Worm (Caenorhabditis elegans) whole organism, mixed stage, embryonic: ENCODE data around the gene sri-60.
"Not testable (repeated sequence)": the region's sequence is repeated elsewhere in the genome, so short reads cannot be mapped to it uniquely, and the experiment has no call there.

Experiments
- M03D4.4 ChIP-seq: sonication (generic microtip); optimal IDR thresholded peaks from 2 replicates; lab custom pipeline; 2017; ENCODE audit warnings: mild to moderate bottlenecking, missing genetic modification characterization, missing compliant biosample characterization
- bed-3 ChIP-seq: fragments of 200-800 bp; sonication (Bioruptor generic); optimal IDR thresholded peaks from 3 replicates; lab custom pipeline; 2018; ENCODE audit warnings: mild to moderate bottlenecking, missing genetic modification characterization, moderate library complexity, missing compliant biosample characterization
- blmp-1 ChIP-seq: fragments of 150-350 bp; optimal IDR thresholded peaks from 2 replicates; lab custom pipeline; 2014; ENCODE audit warnings: missing biosample characterization, missing genetic modification characterization
- ceh-39 ChIP-seq: fragments of 150-350 bp; optimal IDR thresholded peaks from 2 replicates; lab custom pipeline; 2014; ENCODE audit warnings: missing biosample characterization, missing genetic modification characterization
- ceh-83 ChIP-seq: fragments of 200-800 bp; sonication (Bioruptor generic); optimal IDR thresholded peaks from 2 replicates; lab custom pipeline; 2018; ENCODE audit warnings: mild to moderate bottlenecking, missing genetic modification characterization, missing compliant biosample characterization
- ces-1 ChIP-seq: fragments of 150-350 bp; optimal IDR thresholded peaks from 2 replicates; lab custom pipeline; 2014; ENCODE audit warnings: missing biosample characterization, missing genetic modification reagents, missing genetic modification characterization
- cnd-1 ChIP-seq: fragments of 200-800 bp; sonication (Bioruptor generic); optimal IDR thresholded peaks from 2 replicates; lab custom pipeline; 2018; ENCODE audit warnings: mild to moderate bottlenecking, missing genetic modification characterization, missing compliant biosample characterization
- drap-1 ChIP-seq: fragments of 200-800 bp; sonication (Bioruptor generic); optimal IDR thresholded peaks from 3 replicates; lab custom pipeline; 2018; ENCODE audit warnings: mild to moderate bottlenecking, missing genetic modification characterization, missing compliant biosample characterization
- elt-3 ChIP-seq: fragments of 150-350 bp; optimal IDR thresholded peaks from 2 replicates; lab custom pipeline; 2014; ENCODE audit warnings: missing biosample characterization, missing genetic modification characterization
- flh-1 ChIP-seq: fragments of 200-800 bp; sonication (Bioruptor generic); optimal IDR thresholded peaks from 2 replicates; lab custom pipeline; 2018; ENCODE audit warnings: mild to moderate bottlenecking, missing genetic modification characterization, moderate library complexity, missing compliant biosample characterization
- ham-2 ChIP-seq: fragments of 200-800 bp; sonication (Bioruptor generic); optimal IDR thresholded peaks from 2 replicates; lab custom pipeline; 2018; ENCODE audit warnings: mild to moderate bottlenecking, missing genetic modification characterization, missing compliant biosample characterization
- hlh-1 ChIP-seq: fragments of 150-350 bp; optimal IDR thresholded peaks from 2 replicates; lab custom pipeline; 2014; ENCODE audit warnings: missing biosample characterization, missing genetic modification reagents, missing genetic modification characterization
- lin-32 ChIP-seq: fragments of 200-800 bp; sonication (Bioruptor generic); optimal IDR thresholded peaks from 2 replicates; lab custom pipeline; 2018; ENCODE audit warnings: mild to moderate bottlenecking, missing genetic modification characterization, missing compliant biosample characterization
- mab-5 ChIP-seq: fragments of 150-350 bp; optimal IDR thresholded peaks from 2 replicates; lab custom pipeline; 2014; ENCODE audit warnings: missing biosample characterization, missing genetic modification characterization
- mep-1 ChIP-seq: fragments of 150-350 bp; optimal IDR thresholded peaks from 2 replicates; lab custom pipeline; 2017; ENCODE audit warnings: missing biosample characterization, missing genetic modification reagents, missing genetic modification characterization, inconsistent platforms
- nhr-12 ChIP-seq: fragments of 150-350 bp; optimal IDR thresholded peaks from 2 replicates; lab custom pipeline; 2014; ENCODE audit warnings: missing biosample characterization, missing genetic modification characterization
- nhr-2 ChIP-seq: fragments of 150-350 bp; optimal IDR thresholded peaks from 2 replicates; lab custom pipeline; 2014; ENCODE audit warnings: missing biosample characterization, missing genetic modification characterization
- nhr-237 ChIP-seq: fragments of 150-350 bp; optimal IDR thresholded peaks from 2 replicates; lab custom pipeline; 2014; ENCODE audit warnings: missing biosample characterization, missing genetic modification characterization
- pha-4 ChIP-seq: fragments of 150-350 bp; optimal IDR thresholded peaks from 2 replicates; lab custom pipeline; 2018; ENCODE audit warnings: missing biosample characterization, missing genetic modification reagents, missing genetic modification characterization
- sem-2 ChIP-seq: fragments of 200-800 bp; sonication (Bioruptor generic); optimal IDR thresholded peaks from 2 replicates; lab custom pipeline; 2018; ENCODE audit warnings: mild to moderate bottlenecking, missing genetic modification characterization, missing compliant biosample characterization
- snpc-4 ChIP-seq: fragments of 150-350 bp; optimal IDR thresholded peaks from 2 replicates; lab custom pipeline; 2014; ENCODE audit warnings: missing biosample characterization, missing genetic modification characterization
- tbx-8 ChIP-seq: fragments of 200-800 bp; sonication (Bioruptor generic); optimal IDR thresholded peaks from 2 replicates; lab custom pipeline; 2018; ENCODE audit warnings: mild to moderate bottlenecking, missing genetic modification characterization, moderate library complexity, missing compliant biosample characterization
- unc-120 ChIP-seq: sonication (generic microtip); optimal IDR thresholded peaks from 2 replicates; lab custom pipeline; 2017; ENCODE audit warnings: missing genetic modification characterization, missing compliant biosample characterization; ENCODE audit not compliant: poor library complexity, severe bottlenecking
- unc-39 ChIP-seq: fragments of 150-350 bp; optimal IDR thresholded peaks from 2 replicates; lab custom pipeline; 2014; ENCODE audit warnings: missing biosample characterization, missing genetic modification characterization
- zip-8 ChIP-seq: fragments of 150-350 bp; optimal IDR thresholded peaks from 2 replicates; lab custom pipeline; 2014; ENCODE audit warnings: missing biosample characterization, missing genetic modification characterization
- ztf-11 ChIP-seq: fragments of 150-350 bp; optimal IDR thresholded peaks from 2 replicates; lab custom pipeline; 2014; ENCODE audit warnings: missing biosample characterization, missing genetic modification characterization

Gene sri-60

DNA sequence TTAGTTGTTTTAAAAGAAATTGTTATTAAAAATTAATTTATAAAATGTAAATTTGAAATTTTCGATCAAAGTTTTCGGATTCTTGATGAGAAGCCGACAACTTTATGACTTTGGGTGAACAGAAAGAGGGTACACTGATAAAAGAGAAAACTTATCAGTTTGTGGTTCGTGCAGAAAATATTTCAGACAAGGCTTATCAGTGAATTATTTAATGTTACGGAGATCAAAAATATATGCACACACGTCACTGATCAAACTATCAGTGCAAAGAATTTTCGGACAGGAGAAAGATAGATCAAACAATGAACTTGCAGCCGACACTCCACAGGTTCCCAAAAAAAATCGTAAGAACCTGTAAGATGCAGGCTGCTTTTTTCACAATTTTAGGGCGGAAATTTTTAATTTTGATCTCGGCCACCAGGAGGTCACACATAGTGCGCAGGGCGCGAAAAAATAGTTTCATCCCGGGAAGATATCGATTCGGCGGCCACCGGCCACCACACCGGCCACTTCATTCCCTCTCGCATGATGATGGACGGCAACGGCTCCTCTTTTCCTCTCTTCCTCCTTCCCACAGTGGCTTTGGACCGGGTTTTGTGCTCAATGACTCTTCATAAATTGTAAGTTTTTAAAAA, 25.0 kb downstream of the sri-60 start, which contains the start of gene F22E5.17:
Gene F22E5.17 (plus strand): TSS at position 508 of the 635 bp plus-strand sequence.
- TF ChIP-seq pha-4 (tag; lab: Kevin White, UChicago) (no peak), blmp-1 (tag; lab: Kevin White, UChicago) (no peak), nhr-12 (no peak), flh-1 (GFP tag; lab: Kevin White, UChicago) (no peak), snpc-4 (tag; lab: Kevin White, UChicago) (no peak), drap-1 (GFP tag; lab: Kevin White, UChicago) (no peak), lin-32 (no peak), ham-2 (GFP tag; lab: Kevin White, UChicago) (no peak), tbx-8 (GFP tag; lab: Kevin White, UChicago) (no peak), unc-39 (tag; lab: Kevin White, UChicago) (no peak), ceh-83 (GFP tag; lab: Kevin White, UChicago) (no peak)

DNA sequence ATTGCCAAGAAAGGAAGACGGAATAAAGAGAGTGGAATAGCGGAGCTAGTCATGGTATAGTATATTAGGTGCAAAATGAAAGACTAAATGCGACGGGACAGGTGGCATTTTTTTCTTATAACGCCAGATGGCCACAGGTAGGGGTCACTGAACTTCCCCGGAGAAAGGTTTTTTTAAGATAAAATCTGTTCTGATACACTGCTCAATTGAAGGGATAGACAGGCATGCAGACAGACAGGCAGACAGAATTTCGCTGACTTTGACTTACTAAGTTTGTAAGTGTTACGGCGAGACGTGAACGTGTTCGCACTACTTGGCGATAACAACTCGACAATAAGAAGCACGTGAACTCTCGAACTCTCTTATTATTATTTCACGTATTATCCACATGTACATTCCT, 29.1 kb downstream of the sri-60 start, which contains the start of the genes F22E5.20 and F22E5.1:
Gene F22E5.20 (minus strand): TSS at position 101 of the 400 bp plus-strand sequence.
Gene F22E5.1 (plus strand): TSS at position 242 of the 400 bp plus-strand sequence.
- not testable (repeated sequence) for TF ChIP-seq elt-3 (tag; lab: Kevin White, UChicago); mab-5 (tag; lab: Kevin White, UChicago); lin-32

DNA sequence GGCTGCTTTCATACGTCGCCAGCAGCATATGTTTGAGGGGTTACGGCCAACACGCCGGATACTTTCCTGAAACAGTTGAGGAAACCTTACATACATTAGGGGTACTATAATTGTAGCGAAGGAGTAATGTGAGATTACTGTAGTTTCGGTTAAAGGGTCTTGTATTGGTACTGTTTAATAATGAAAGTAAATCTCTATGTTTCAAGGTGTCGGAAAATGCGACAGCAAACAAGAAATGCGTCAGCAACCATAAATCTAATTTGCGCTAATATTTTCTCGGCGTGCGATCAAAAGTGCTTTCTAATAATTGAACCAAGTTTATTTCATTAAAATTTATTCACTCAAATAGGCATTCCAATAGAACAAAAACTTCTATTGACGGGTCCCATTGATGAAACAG, 30.3 kb downstream of the sri-60 start, which contains the start of gene sri-57:
Gene sri-57 (minus strand): TSS at position 101 of the 400 bp plus-strand sequence.
- TF ChIP-seq nhr-237, nhr-2, zip-8 (tag; lab: Kevin White, UChicago): not testable (repeated sequence)
- TF ChIP-seq, all 35 proteins: peak for 0; not testable (repeated sequence) for 35

DNA sequence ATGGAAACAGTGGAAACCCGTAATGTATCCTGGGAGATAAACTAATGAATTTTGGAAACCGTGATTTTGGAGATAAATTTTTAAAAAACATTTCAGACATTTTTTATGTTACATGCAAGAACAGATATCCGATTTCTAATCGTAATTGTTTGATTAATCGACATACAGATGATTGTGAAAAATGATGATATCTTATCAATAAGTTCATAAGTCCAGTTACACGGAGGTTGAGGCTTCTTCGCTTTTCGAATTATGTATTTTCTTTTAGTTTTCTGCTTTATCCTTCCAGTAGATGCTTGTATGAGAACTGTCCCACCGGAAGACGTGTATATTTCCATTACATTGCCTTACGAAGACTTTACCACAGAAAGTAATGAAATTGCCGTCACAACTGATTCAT, 37.1 kb downstream of the sri-60 start, which contains the start of gene F22E5.22:
Gene F22E5.22 (plus strand): TSS at position 301 of the 400 bp plus-strand sequence.
- no peak for TF ChIP-seq mep-1 (tag; lab: Kevin White, UChicago)
- TF ChIP-seq bed-3: no peak
- TF ChIP-seq sem-2: no peak
- no peak for TF ChIP-seq flh-1 (GFP tag; lab: Kevin White, UChicago)
- TF ChIP-seq snpc-4 (tag; lab: Kevin White, UChicago): no peak
- no peak for TF ChIP-seq drap-1 (GFP tag; lab: Kevin White, UChicago)
- no peak for TF ChIP-seq blmp-1 (tag; lab: Kevin White, UChicago)
- TF ChIP-seq M03D4.4 (tag; lab: Kevin White, UChicago): no peak
- no peak for TF ChIP-seq nhr-237 (tag; lab: Kevin White, UChicago)
- TF ChIP-seq tbx-8 (GFP tag; lab: Kevin White, UChicago): no peak
- no peak for TF ChIP-seq unc-39 (tag; lab: Kevin White, UChicago)
- TF ChIP-seq ces-1 (GFP tag; lab: Kevin White, UChicago): no peak
- no peak for TF ChIP-seq ham-2 (GFP tag; lab: Kevin White, UChicago)
- TF ChIP-seq ztf-11 (tag; lab: Kevin White, UChicago): no peak
- TF ChIP-seq, all 35 proteins: peak for 0

ce11 chrII:2665081-2665480, 37.6 kb downstream of the sri-60 start, which contains the start of gene F22E5.2:
Gene F22E5.2, plus strand, starts transcription at chrII:2665381.
- not testable (repeated sequence) for TF ChIP-seq hlh-1, ceh-39, M03D4.4 (tag; lab: Kevin White, UChicago)

DNA sequence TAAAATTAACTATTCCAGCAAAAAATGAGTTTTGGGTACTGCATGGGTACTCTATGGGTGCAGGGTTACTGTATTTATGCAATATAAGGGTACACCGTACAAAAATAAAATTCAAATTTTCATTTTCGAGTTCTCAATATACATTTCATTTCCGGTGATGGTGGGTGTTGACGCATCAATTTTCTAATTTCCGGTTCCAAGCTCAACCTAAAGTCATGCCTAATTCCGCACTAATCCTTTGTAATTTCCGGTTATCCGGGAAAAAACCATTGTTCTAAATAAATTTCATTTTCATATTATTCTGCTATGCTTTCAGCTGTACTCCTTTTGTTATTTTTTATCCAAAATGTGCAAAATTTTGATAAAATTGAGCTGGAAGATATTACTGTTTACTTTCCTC, 43.3 kb downstream of the sri-60 start, which contains the start of gene gcy-21:
Gene gcy-21 (plus strand): TSS at position 301 of the 400 bp plus-strand sequence.
- TF ChIP-seq unc-120 (tag; lab: Kevin White, UChicago) (no peak), pha-4 (tag; lab: Kevin White, UChicago) (no peak), ceh-83 (GFP tag; lab: Kevin White, UChicago) (no peak), cnd-1 (tag; lab: Kevin White, UChicago) (no peak), mep-1 (tag; lab: Kevin White, UChicago) (no peak)
